Worm (Caenorhabditis elegans) whole organism, L1 larva: ENCODE data around the gene C25E10.5.

Experiments used
- C34B4.2 ChIP-seq: sonication (generic microtip); optimal IDR thresholded peaks from 2 replicates; lab custom pipeline; 2017; ENCODE audit warnings: mild to moderate bottlenecking, missing genetic modification characterization, missing compliant biosample characterization
- Y116A8C.19 ChIP-seq: sonication (generic microtip); optimal IDR thresholded peaks from 2 replicates; lab custom pipeline; 2016; ENCODE audit warnings: missing compliant biosample characterization, missing genetic modification characterization, borderline replicate concordance
- alr-1 ChIP-seq: fragments of 200-800 bp; sonication (Bioruptor generic); optimal IDR thresholded peaks from 2 replicates; lab custom pipeline; 2018; ENCODE audit warnings: borderline replicate concordance, mild to moderate bottlenecking, missing genetic modification characterization, missing compliant biosample characterization
- aly-2 ChIP-seq: fragments of 150-350 bp; optimal IDR thresholded peaks from 2 replicates; lab custom pipeline; 2014; ENCODE audit warnings: missing biosample characterization, missing genetic modification characterization
- ceh-90 ChIP-seq: sonication (generic microtip); optimal IDR thresholded peaks from 2 replicates; lab custom pipeline; 2016; ENCODE audit warnings: missing genetic modification characterization, missing compliant biosample characterization
- dpl-1 ChIP-seq, 3 experiments: fragments of 150-350 bp in 2 of 3; sonication (generic microtip) in 1 of 3; optimal IDR thresholded peaks; 2 replicates each; lab custom pipeline; 2014 to 2017; ENCODE audit warnings: missing biosample characterization in 3 of 3, missing genetic modification characterization in 3 of 3, missing genetic modification reagents in 3 of 3
- dsc-1 ChIP-seq: sonication (generic microtip); optimal IDR thresholded peaks from 2 replicates; lab custom pipeline; 2016; ENCODE audit warnings: mild to moderate bottlenecking, missing genetic modification characterization, missing compliant biosample characterization
- efl-1 ChIP-seq, 4 experiments: fragments of 150-350 bp; optimal IDR thresholded peaks in 3 of 4; peaks in 1 of 4; 1 replicate in 1 of 4; 2 replicates in 3 of 4; lab custom pipeline; 2014; ENCODE audit warnings: missing biosample characterization in 2 of 4, missing genetic modification characterization in 2 of 4, missing genetic modification reagents in 2 of 4
- efl-3 ChIP-seq: fragments of 200-800 bp; sonication (Bioruptor generic); optimal IDR thresholded peaks from 2 replicates; lab custom pipeline; 2018; ENCODE audit warnings: mild to moderate bottlenecking, missing genetic modification characterization, missing compliant biosample characterization
- egl-27 ChIP-seq, 2 experiments: fragments of 150-350 bp in 1 of 2; sonication (generic microtip); optimal IDR thresholded peaks; 3 replicates each; lab custom pipeline; 2017 to 2018; ENCODE audit warnings: missing biosample characterization in 2 of 2, missing genetic modification characterization in 2 of 2, missing genetic modification reagents in 2 of 2
- elt-2 ChIP-seq: sonication (generic microtip); optimal IDR thresholded peaks from 2 replicates; lab custom pipeline; 2016; ENCODE audit warnings: missing genetic modification characterization, mild to moderate bottlenecking, inconsistent platforms, missing compliant biosample characterization, missing genetic modification reagents
- elt-3 ChIP-seq, 6 experiments: fragments of 150-350 bp in 1 of 6; sonication (generic microtip); optimal IDR thresholded peaks; 2 replicates each; lab custom pipeline; 2017 to 2018; ENCODE audit warnings: missing biosample characterization in 6 of 6, missing genetic modification characterization in 6 of 6, inconsistent platforms in 1 of 6
- fkh-10 ChIP-seq: sonication (generic microtip); optimal IDR thresholded peaks from 2 replicates; lab custom pipeline; 2017; ENCODE audit warnings: missing biosample characterization, missing genetic modification reagents, missing genetic modification characterization
- fkh-4 ChIP-seq: sonication (generic microtip); optimal IDR thresholded peaks from 2 replicates; lab custom pipeline; 2016; ENCODE audit warnings: missing compliant biosample characterization, missing genetic modification characterization, borderline replicate concordance
- fkh-8 ChIP-seq: sonication (generic microtip); optimal IDR thresholded peaks from 2 replicates; lab custom pipeline; 2016; ENCODE audit warnings: mild to moderate bottlenecking, missing genetic modification characterization, missing compliant biosample characterization
- grh-1 ChIP-seq: fragments of 200-800 bp; sonication (Bioruptor generic); IDR thresholded peaks from 2 replicates; pipeline ENCODE4 v1.3.6; 2022; ENCODE audit warnings: missing genetic modification reagents, missing genetic modification characterization, missing compliant biosample characterization
- hlh-4 ChIP-seq: sonication (generic microtip); optimal IDR thresholded peaks from 2 replicates; lab custom pipeline; 2016; ENCODE audit warnings: mild to moderate bottlenecking, missing genetic modification characterization, missing compliant biosample characterization
- hpl-2 ChIP-seq: fragments of 150-350 bp; optimal IDR thresholded peaks from 2 replicates; lab custom pipeline; 2014; ENCODE audit warnings: missing biosample characterization, missing genetic modification reagents, missing genetic modification characterization
- lin-14 ChIP-seq: fragments of 200-800 bp; sonication (Bioruptor generic); optimal IDR thresholded peaks from 2 replicates; lab custom pipeline; 2018; ENCODE audit warnings: mild to moderate bottlenecking, missing genetic modification characterization, moderate library complexity, missing compliant biosample characterization
- lin-15B ChIP-seq: fragments of 150-350 bp; sonication (generic microtip); optimal IDR thresholded peaks from 3 replicates; lab custom pipeline; 2014; ENCODE audit warnings: missing biosample characterization, missing genetic modification characterization
- lin-35 ChIP-seq, 2 experiments: fragments of 150-350 bp; optimal IDR thresholded peaks; 2 replicates each; lab custom pipeline; 2014; ENCODE audit warnings: missing biosample characterization in 2 of 2, missing genetic modification characterization in 2 of 2, missing genetic modification reagents in 2 of 2
- lir-3 ChIP-seq: sonication (generic microtip); optimal IDR thresholded peaks from 2 replicates; lab custom pipeline; 2016; ENCODE audit warnings: mild to moderate bottlenecking, missing genetic modification characterization, moderate library complexity, missing compliant biosample characterization; ENCODE audit not compliant: poor library complexity
- lsy-2 ChIP-seq, 2 experiments: fragments of 150-350 bp; optimal IDR thresholded peaks; 2 replicates each; lab custom pipeline; 2014; ENCODE audit warnings: missing biosample characterization in 2 of 2, missing genetic modification characterization in 2 of 2
- mep-1 ChIP-seq: fragments of 150-350 bp; optimal IDR thresholded peaks from 2 replicates; lab custom pipeline; 2014; ENCODE audit warnings: missing biosample characterization, missing genetic modification characterization
- nhr-237 ChIP-seq: fragments of 150-350 bp; optimal IDR thresholded peaks from 2 replicates; lab custom pipeline; 2014; ENCODE audit warnings: missing biosample characterization, missing genetic modification characterization
- nhr-28 ChIP-seq: fragments of 150-350 bp; optimal IDR thresholded peaks from 2 replicates; lab custom pipeline; 2014; ENCODE audit warnings: missing biosample characterization, missing genetic modification characterization
- nhr-47 ChIP-seq: sonication (generic microtip); optimal IDR thresholded peaks from 2 replicates; lab custom pipeline; 2016; ENCODE audit warnings: mild to moderate bottlenecking, missing genetic modification characterization, moderate library complexity, missing compliant biosample characterization
- nhr-71 ChIP-seq: sonication (generic microtip); optimal IDR thresholded peaks from 2 replicates; lab custom pipeline; 2016; ENCODE audit warnings: mild to moderate bottlenecking, missing genetic modification characterization, moderate library complexity, missing compliant biosample characterization
- nhr-85 ChIP-seq: sonication (generic microtip); peaks from one replicate; lab custom pipeline; 2016; ENCODE audit warnings: missing genetic modification characterization, inconsistent platforms, missing compliant biosample characterization
- nhr-90 ChIP-seq: sonication (generic microtip); optimal IDR thresholded peaks from 2 replicates; lab custom pipeline; 2016; ENCODE audit warnings: mild to moderate bottlenecking, missing genetic modification characterization, missing compliant biosample characterization; ENCODE audit not compliant: poor library complexity
- pax-3 ChIP-seq: fragments of 200-800 bp; sonication (Bioruptor generic); optimal IDR thresholded peaks from 2 replicates; lab custom pipeline; 2018; ENCODE audit warnings: mild to moderate bottlenecking, missing genetic modification characterization, moderate library complexity, missing compliant biosample characterization
- snu-23 ChIP-seq: sonication (generic microtip); optimal IDR thresholded peaks from 2 replicates; lab custom pipeline; 2016; ENCODE audit warnings: missing genetic modification characterization, missing compliant biosample characterization
- sox-4 ChIP-seq: sonication (generic microtip); optimal IDR thresholded peaks from 2 replicates; lab custom pipeline; 2016; ENCODE audit warnings: missing genetic modification characterization, missing compliant biosample characterization
- swsn-7 ChIP-seq: sonication (generic microtip); optimal IDR thresholded peaks from 2 replicates; lab custom pipeline; 2016; ENCODE audit warnings: missing genetic modification characterization, missing compliant biosample characterization
- tbx-2 ChIP-seq: sonication (generic microtip); optimal IDR thresholded peaks from 2 replicates; lab custom pipeline; 2016; ENCODE audit warnings: missing genetic modification characterization, missing compliant biosample characterization
- unc-62 ChIP-seq: fragments of 150-350 bp; optimal IDR thresholded peaks from 2 replicates; lab custom pipeline; 2014; ENCODE audit warnings: missing biosample characterization, missing genetic modification reagents, missing genetic modification characterization
- unc-86 ChIP-seq: sonication (generic microtip); optimal IDR thresholded peaks from 2 replicates; lab custom pipeline; 2016; ENCODE audit warnings: missing genetic modification characterization, missing compliant biosample characterization
- vab-15 ChIP-seq: sonication (generic microtip); optimal IDR thresholded peaks from 2 replicates; lab custom pipeline; 2017; ENCODE audit warnings: missing genotype, mild to moderate bottlenecking, missing genetic modification characterization, missing compliant biosample characterization
- xbp-1 ChIP-seq: sonication (generic microtip); optimal IDR thresholded peaks from 2 replicates; lab custom pipeline; 2016; ENCODE audit warnings: missing genetic modification characterization, missing compliant biosample characterization
- zip-4 ChIP-seq: fragments of 200-800 bp; sonication (Bioruptor generic); optimal IDR thresholded peaks from 2 replicates; lab custom pipeline; 2018; ENCODE audit warnings: mild to moderate bottlenecking, missing genetic modification characterization, moderate library complexity, missing compliant biosample characterization
- ztf-11 ChIP-seq, 2 experiments: sonication (generic microtip); optimal IDR thresholded peaks; 2 replicates each; lab custom pipeline; 2016 to 2017; ENCODE audit warnings: missing genetic modification characterization in 2 of 2, missing biosample characterization in 1 of 2, missing compliant biosample characterization in 1 of 2
- ztf-4 ChIP-seq: fragments of 150-350 bp; optimal IDR thresholded peaks from 2 replicates; lab custom pipeline; 2014; ENCODE audit warnings: missing biosample characterization, missing genetic modification characterization

C25E10.5 gene

DNA sequence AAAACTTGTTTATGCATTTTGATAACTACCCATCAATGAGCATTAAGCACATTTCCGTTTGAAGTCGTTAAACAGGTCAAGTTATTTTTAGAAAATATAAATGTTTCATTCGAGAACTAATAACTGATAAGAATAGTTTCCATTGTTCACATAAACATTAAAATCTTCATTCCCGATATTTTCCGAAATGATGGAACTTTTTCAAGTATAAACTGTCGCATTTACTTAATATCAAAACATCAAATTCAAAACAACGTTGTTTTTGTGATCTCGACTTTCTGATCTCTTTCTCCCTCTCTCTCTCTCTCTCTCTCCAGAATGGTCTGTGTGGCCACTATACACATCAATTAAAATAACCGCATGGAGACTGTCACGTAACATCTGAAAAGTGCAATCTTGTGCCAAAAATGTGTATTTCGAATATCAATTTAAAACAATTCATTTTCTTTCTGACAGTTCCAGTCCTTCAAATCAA lies 44.0 kb downstream of the C25E10.5 start (continued):
- TF ChIP-seq C34B4.2 (no peak), hlh-4 (no peak), fkh-10 (no peak), swsn-7 (no peak), lir-3 (tag; lab: Kevin White, UChicago) (no peak), dsc-1 (tag; lab: Kevin White, UChicago) (no peak), mep-1 (tag; lab: Kevin White, UChicago) (peak; percentile 24), lin-14 (peak; percentile 17), lsy-2 (tag; optimal IDR thresholded peaks at IDR 0.05; lab: Kevin White, UChicago) (peak in 1 of 2 experiments; percentile 40), nhr-47 (tag; lab: Kevin White, UChicago) (peak; percentile 19), nhr-90 (peak; percentile 15), fkh-4 (no peak), dpl-1 (GFP tag; optimal IDR thresholded peaks at IDR 0.05; lab: Kevin White, UChicago) (no peak), zip-4 (GFP tag; lab: Kevin White, UChicago) (no peak), nhr-237 (tag; lab: Kevin White, UChicago) (no peak), snu-23 (GFP tag; lab: Kevin White, UChicago) (peak; percentile 29), Y116A8C.19 (tag; lab: Kevin White, UChicago) (no peak), ceh-90 (tag; lab: Kevin White, UChicago) (no peak), pax-3 (tag; lab: Kevin White, UChicago) (no peak), alr-1 (tag; lab: Kevin White, UChicago) (no peak), efl-3 (no peak), elt-2 (tag; lab: Kevin White, UChicago) (peak; percentile 21), xbp-1 (tag; lab: Kevin White, UChicago) (no peak), tbx-2 (tag; lab: Kevin White, UChicago) (peak; percentile 38), lin-35 (GFP tag; optimal IDR thresholded peaks at IDR 0.05; lab: Kevin White, UChicago) (peak in 1 of 2 experiments; percentile 28), ztf-11 (tag; optimal IDR thresholded peaks at IDR 0.05; lab: Kevin White, UChicago) (no peak), aly-2 (tag; lab: Kevin White, UChicago) (no peak), ztf-4 (tag; lab: Kevin White, UChicago) (no peak), nhr-85 (tag; lab: Kevin White, UChicago) (peak; percentile 68), efl-1 (optimal IDR thresholded peaks at IDR 0.05; lab: Kevin White, UChicago) (no peak), efl-1 (GFP tag; optimal IDR thresholded peaks at IDR 0.05 in 1 of 2; lab: Kevin White, UChicago) (no peak), grh-1 (GFP tag; lab: Robert Waterston, UW) (no peak), fkh-8 (tag; lab: Kevin White, UChicago) (no peak), hpl-2 (GFP tag; lab: Kevin White, UChicago) (no peak), nhr-71 (tag; lab: Kevin White, UChicago) (peak; percentile 38), egl-27 (tag; optimal IDR thresholded peaks at IDR 0.05; lab: Kevin White, UChicago) (no peak), lin-15B (no peak), unc-62 (GFP tag; lab: Kevin White, UChicago) (no peak), vab-15 (tag; lab: Kevin White, UChicago) (no peak), sox-4 (tag; lab: Kevin White, UChicago) (no peak), unc-86 (tag; lab: Kevin White, UChicago) (no peak), elt-3 (tag; optimal IDR thresholded peaks at IDR 0.05; lab: Kevin White, UChicago) (peak in 1 of 6 experiments; percentile 25), nhr-28 (tag; lab: Kevin White, UChicago) (no peak)
